Fruit fly (Drosophila melanogaster): ENCODE results near the gene SelR.

Gene SelR

DNA sequence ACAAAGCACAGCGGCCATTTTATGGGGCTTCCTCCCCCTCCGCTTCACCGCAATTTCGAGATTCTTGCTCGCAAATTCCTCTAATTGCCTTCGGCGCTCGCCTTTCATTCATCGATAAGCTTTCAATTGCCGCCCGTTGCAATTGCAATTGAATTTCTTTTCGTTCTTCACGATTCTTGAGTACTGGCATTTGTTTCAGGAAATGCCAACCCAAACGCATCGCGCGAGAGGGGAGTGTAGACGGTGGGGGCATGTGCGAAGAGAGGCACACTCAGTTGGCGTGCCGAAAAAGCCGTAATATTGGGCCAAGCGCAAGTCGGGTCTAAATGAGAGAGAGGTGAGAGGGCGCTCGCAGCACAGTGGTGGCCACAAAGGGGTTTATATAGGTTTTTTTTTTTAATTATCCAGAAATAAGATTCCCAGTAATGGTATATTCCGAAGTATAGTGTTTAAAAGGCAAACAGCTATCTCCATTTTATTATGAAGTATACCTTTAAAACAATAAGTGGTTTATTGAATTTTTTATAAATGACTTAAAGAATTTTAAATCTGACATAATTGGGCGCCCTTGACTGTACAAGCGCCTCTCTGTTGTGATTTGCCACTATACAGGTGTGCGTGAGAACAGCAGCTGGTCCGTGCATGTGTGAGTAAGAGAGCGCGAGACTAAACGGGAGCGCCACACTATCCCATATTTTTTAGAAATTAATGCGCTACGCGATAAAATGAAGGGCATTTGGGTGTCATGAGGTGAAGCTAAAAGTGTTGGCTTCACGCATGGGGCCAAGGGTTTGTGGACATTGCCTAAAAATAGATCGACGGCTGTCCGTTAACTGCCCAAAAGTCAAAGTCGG is 18.2 kb upstream of the SelR start (continued):
- TF ChIP-seq CG14667 (GFP tag; IDR thresholded peaks at IDR 0.05): peak; percentile 75
- no peak for TF ChIP-seq eve (GFP tag; optimal IDR thresholded peaks at IDR 0.05)
- peak; percentile 66 for TF ChIP-seq pnt (GFP tag; optimal IDR thresholded peaks at IDR 0.05)
- peak; percentile 80 for TF ChIP-seq corto (GFP tag; optimal IDR thresholded peaks at IDR 0.05)
- peak in 1 of 3 experiments; percentile 86 for TF ChIP-seq lola (GFP tag; optimal IDR thresholded peaks at IDR 0.05)
- TF ChIP-seq CG3995 (GFP tag; optimal IDR thresholded peaks at IDR 0.05): peak; percentile 48
- peak; percentile 94 for TF ChIP-seq CG13296 (GFP tag; optimal IDR thresholded peaks at IDR 0.05)
- peak; percentile 79 for TF ChIP-seq CG8944 (GFP tag; optimal IDR thresholded peaks at IDR 0.05)
- peak; percentile 66 for TF ChIP-seq CG12071 (GFP tag; optimal IDR thresholded peaks at IDR 0.05)
- peak; percentile 79 for TF ChIP-seq eyg (GFP tag; optimal IDR thresholded peaks at IDR 0.05)
- peak; percentile 90 for TF ChIP-seq HLH3B (GFP tag; IDR thresholded peaks at IDR 0.05)
- peak; percentile 13 for TF ChIP-seq CG17802 (tag; optimal IDR thresholded peaks at IDR 0.05)
- peak; percentile 56 for TF ChIP-seq Ets97D (GFP tag; optimal IDR thresholded peaks at IDR 0.05)
- peak; percentile 77 for TF ChIP-seq ara (GFP tag; IDR thresholded peaks at IDR 0.05)
- TF ChIP-seq Mad (GFP tag; optimal IDR thresholded peaks at IDR 0.05): peak; percentile 71
- peak; percentile 94 for TF ChIP-seq CG13424 (tag; optimal IDR thresholded peaks at IDR 0.05)
- peak; percentile 92 for TF ChIP-seq CG3281 (GFP tag; optimal IDR thresholded peaks at IDR 0.05)
- TF ChIP-seq ems (GFP tag; optimal IDR thresholded peaks at IDR 0.05): peak; percentile 92
- peak; percentile 79 for TF ChIP-seq CG3407 (GFP tag; optimal IDR thresholded peaks at IDR 0.05)
- TF ChIP-seq Pdp1 (GFP tag; optimal IDR thresholded peaks at IDR 0.05): peak; percentile 87 to 89
- TF ChIP-seq CG32767 (GFP tag; IDR thresholded peaks at IDR 0.05): peak; percentile 84
- TF ChIP-seq CG17829 (tag; optimal IDR thresholded peaks at IDR 0.05): peak; percentile 76
- peak; percentile 94 for TF ChIP-seq lilli (GFP tag; optimal IDR thresholded peaks at IDR 0.05)
- peak; percentile 81 for TF ChIP-seq CG14441 (GFP tag; IDR thresholded peaks at IDR 0.05)
- peak; percentile 73 for TF ChIP-seq D19B (GFP tag; optimal IDR thresholded peaks at IDR 0.05)
- peak; percentile 92 for TF ChIP-seq dmrt99B (tag; optimal IDR thresholded peaks at IDR 0.05)
- TF ChIP-seq jigr1 (GFP tag; IDR thresholded peaks at IDR 0.05): peak; percentile 79
- peak; percentile 29 for TF ChIP-seq sima (GFP tag; optimal IDR thresholded peaks at IDR 0.05)
- TF ChIP-seq MESR4 (GFP tag; optimal IDR thresholded peaks at IDR 0.05): no peak
- no peak for TF ChIP-seq Lpt (GFP tag; optimal IDR thresholded peaks at IDR 0.05)
- TF ChIP-seq CG6175 (GFP tag; IDR thresholded peaks at IDR 0.05): no peak; the same call in 2 of the 3 replicates
- TF ChIP-seq CG17186 (GFP tag; optimal IDR thresholded peaks at IDR 0.05): no peak
- TF ChIP-seq Hand (GFP tag; optimal IDR thresholded peaks at IDR 0.05): peak; percentile 94
- peak; percentile 87 for TF ChIP-seq crc (GFP tag; optimal IDR thresholded peaks at IDR 0.05)
- TF ChIP-seq CG13894 (tag; optimal IDR thresholded peaks at IDR 0.05): peak; percentile 94
- TF ChIP-seq Mrtf (GFP tag; IDR thresholded peaks at IDR 0.05): peak; percentile 85
- no peak for TF ChIP-seq toy (GFP tag; IDR thresholded peaks at IDR 0.05)
- TF ChIP-seq al (GFP tag; IDR thresholded peaks at IDR 0.05): peak; percentile 74
- peak; percentile 87 for TF ChIP-seq CG17385 (GFP tag; optimal IDR thresholded peaks at IDR 0.05)
- TF ChIP-seq Taf1 (GFP tag; IDR thresholded peaks at IDR 0.05): peak; percentile 88
- TF ChIP-seq CG10209 (GFP tag; optimal IDR thresholded peaks at IDR 0.05): peak; percentile 91
- no peak; the same call in 2 of the 3 replicates for TF ChIP-seq z (GFP tag; IDR thresholded peaks at IDR 0.05)
- TF ChIP-seq E2f2 (GFP tag; IDR thresholded peaks at IDR 0.05): peak; percentile 76
- TF ChIP-seq CG16863 (GFP tag; optimal IDR thresholded peaks at IDR 0.05): peak; percentile 80
- peak; percentile 93 for TF ChIP-seq cg (GFP tag; optimal IDR thresholded peaks at IDR 0.05)
- peak; percentile 82 for TF ChIP-seq vfl (GFP tag; optimal IDR thresholded peaks at IDR 0.05)
- TF ChIP-seq btn (GFP tag; optimal IDR thresholded peaks at IDR 0.05): peak; percentile 47
- peak; percentile 67 for TF ChIP-seq pb (GFP tag; optimal IDR thresholded peaks at IDR 0.05)
- TF ChIP-seq nau (GFP tag; optimal IDR thresholded peaks at IDR 0.05): peak; percentile 79

All from whole organism, embryonic.